Worm (Caenorhabditis elegans) whole organism, dauer: ENCODE results near the gene flp-32.

Experiments used
- unc-62 ChIP-seq: sonication (generic microtip); optimal IDR thresholded peaks from 2 replicates; lab custom pipeline; 2017; ENCODE audit warnings: missing biosample characterization, missing genetic modification reagents, missing genetic modification characterization

flp-32 gene

ce11 chrX:15438768-15439167 lies 5.2 kb downstream of the flp-32 start:
- no peak for TF ChIP-seq unc-62 (GFP tag; lab: Kevin White, UChicago)

- TF ChIP-seq unc-62 (GFP tag; lab: Kevin White, UChicago), result no peak
These were observed 7.4 kb downstream of the flp-32 start, which contains the start of gene mocs-1 for ce11 chrX:15440744-15441685. Gene mocs-1, minus strand, starts transcription at chrX:15440794.

- TF ChIP-seq unc-62 (GFP tag; lab: Kevin White, UChicago), result no peak
These were observed 8.1 kb downstream of the flp-32 start, which contains the start of gene nkat-3 for ce11 chrX:15441686-15442067. Gene nkat-3, plus strand, starts transcription at chrX:15441731.

ce11 chrX:15446292-15446794 lies 12.8 kb downstream of the flp-32 start, which contains the start of gene R03A10.5:
Gene R03A10.5, plus strand, starts transcription at chrX:15446722.
- no peak for TF ChIP-seq unc-62 (GFP tag; lab: Kevin White, UChicago)

ce11 chrX:15465050-15465449 lies 31.5 kb downstream of the flp-32 start:
- TF ChIP-seq unc-62 (GFP tag; lab: Kevin White, UChicago), result no peak

- TF ChIP-seq unc-62 (GFP tag; lab: Kevin White, UChicago), result no peak
These were observed 32.4 kb downstream of the flp-32 start, which contains the start of gene sprr-1 for ce11 chrX:15466032-15466431. Gene sprr-1, plus strand, starts transcription at chrX:15466300.

ce11 chrX:15468657-15469056 lies 35.1 kb downstream of the flp-32 start:
- TF ChIP-seq unc-62 (GFP tag; lab: Kevin White, UChicago), result no peak

ce11 chrX:15469957-15470548 lies 36.5 kb downstream of the flp-32 start:
- no peak for TF ChIP-seq unc-62 (GFP tag; lab: Kevin White, UChicago)

- TF ChIP-seq unc-62 (GFP tag; lab: Kevin White, UChicago), result no peak
These were observed 43.7 kb downstream of the flp-32 start, which contains the start of gene exc-1 for ce11 chrX:15477309-15477708. Gene exc-1, minus strand, starts transcription at chrX:15477409.

- TF ChIP-seq unc-62 (GFP tag; lab: Kevin White, UChicago), result no peak
These were observed 45.1 kb downstream of the flp-32 start, which contains the start of gene gcy-36 for ce11 chrX:15478717-15479116. Gene gcy-36, plus strand, starts transcription at chrX:15479017.
